Fruit fly (Drosophila melanogaster) whole organism, embryonic: ENCODE data around the gene CG13894.

Source experiments
- Asciz ChIP-seq: fragments of 200-800 bp; sonication (Bioruptor generic); optimal IDR thresholded peaks from 2 replicates; lab custom pipeline; 2017; ENCODE audit warnings: missing biosample characterization, mild to moderate bottlenecking, missing genetic modification characterization, missing genetic modification reagents
- CG10209 ChIP-seq: fragments of 200-800 bp; sonication (Bioruptor generic); optimal IDR thresholded peaks from 3 replicates; lab custom pipeline; 2017; ENCODE audit warnings: missing biosample characterization, mild to moderate bottlenecking, missing genetic modification characterization, missing genetic modification reagents
- CG10959 ChIP-seq: fragments of 200-800 bp; sonication (Bioruptor generic); IDR thresholded peaks from 2 replicates; pipeline ENCODE4 v1.3.6; 2022; ENCODE audit warnings: missing biosample characterization, missing genetic modification characterization
- CG11696 ChIP-seq: fragments of 200-800 bp; sonication (Bioruptor generic); IDR thresholded peaks from 2 replicates; pipeline ENCODE4 v1.3.6; 2022; ENCODE audit warnings: missing biosample characterization, missing genetic modification characterization
- CG12769 ChIP-seq: fragments of 200-800 bp; sonication (Bioruptor generic); optimal IDR thresholded peaks from 2 replicates; lab custom pipeline; 2019; ENCODE audit warnings: missing biosample characterization, mild to moderate bottlenecking, missing genetic modification characterization, moderate library complexity
- CG14441 ChIP-seq: fragments of 200-800 bp; sonication (Bioruptor generic); IDR thresholded peaks from 2 replicates; pipeline ENCODE4 v1.3.6; 2022; ENCODE audit warnings: missing biosample characterization, missing genetic modification characterization
- CG14667 ChIP-seq: fragments of 200-800 bp; sonication (Bioruptor generic); IDR thresholded peaks from 2 replicates; pipeline ENCODE4 v1.3.6; 2022; ENCODE audit warnings: missing biosample characterization, missing genetic modification characterization
- CG15696 ChIP-seq: fragments of 200-800 bp; sonication (Bioruptor generic); optimal IDR thresholded peaks from 2 replicates; lab custom pipeline; 2019; ENCODE audit warnings: missing biosample characterization, mild to moderate bottlenecking, missing genetic modification characterization, moderate library complexity
- CG2199 ChIP-seq: fragments of 200-800 bp; sonication (Bioruptor generic); IDR thresholded peaks from 3 replicates; pipeline ENCODE4 v1.3.6; 2022; ENCODE audit warnings: missing biosample characterization, missing genetic modification characterization
- CG31224 ChIP-seq: fragments of 200-800 bp; sonication (Bioruptor generic); IDR thresholded peaks from 2 replicates; pipeline ENCODE4 v1.3.6; 2022; ENCODE audit warnings: missing biosample characterization, missing genetic modification characterization
- CG3163 ChIP-seq: fragments of 200-800 bp; sonication (Bioruptor generic); optimal IDR thresholded peaks from 3 replicates; lab custom pipeline; 2016; ENCODE audit warnings: missing biosample characterization, missing genetic modification characterization
- CG32772 ChIP-seq: fragments of 200-800 bp; sonication (Bioruptor generic); IDR thresholded peaks from 2 replicates; pipeline ENCODE4 v1.3.6; 2022; ENCODE audit warnings: missing biosample characterization, missing genetic modification characterization
- CG3726 ChIP-seq: fragments of 200-800 bp; sonication (Bioruptor generic); IDR thresholded peaks from 3 replicates; pipeline ENCODE4, ENCODE4 v1.3.6; 2022; ENCODE audit warnings: missing biosample characterization, missing genetic modification characterization
- CG42726 ChIP-seq: fragments of 200-800 bp; sonication (Bioruptor generic); IDR thresholded peaks from 2 replicates; pipeline ENCODE4 v1.3.6; 2022; ENCODE audit warnings: missing biosample characterization, missing genetic modification characterization; ENCODE audit not compliant: partially characterized antibody
- CG4328 ChIP-seq: fragments of 200-800 bp; sonication (Bioruptor generic); optimal IDR thresholded peaks from 3 replicates; lab custom pipeline; 2017; ENCODE audit warnings: missing biosample characterization, missing genetic modification reagents, missing genetic modification characterization
- CG4617 ChIP-seq: fragments of 200-800 bp; sonication (Bioruptor generic); optimal IDR thresholded peaks from 3 replicates; lab custom pipeline; 2016; ENCODE audit warnings: missing biosample characterization, missing genetic modification characterization, borderline replicate concordance
- CG7745 ChIP-seq: fragments of 200-800 bp; sonication (Bioruptor generic); optimal IDR thresholded peaks from 2 replicates; lab custom pipeline; 2018; ENCODE audit warnings: missing biosample characterization, mild to moderate bottlenecking, missing genetic modification characterization, moderate library complexity
- CG9876 ChIP-seq: fragments of 200-800 bp; sonication (Bioruptor generic); optimal IDR thresholded peaks from 2 replicates; lab custom pipeline; 2016; ENCODE audit warnings: missing biosample characterization, missing genetic modification characterization
- D19A ChIP-seq: fragments of 200-800 bp; optimal IDR thresholded peaks from 3 replicates; lab custom pipeline; 2019; ENCODE audit warnings: missing biosample characterization, mild to moderate bottlenecking, missing genetic modification characterization, moderate library complexity
- Dbx ChIP-seq: fragments of 200-800 bp; sonication (Bioruptor generic); IDR thresholded peaks from 3 replicates; pipeline ENCODE4 v1.3.6; 2022; ENCODE audit warnings: missing biosample characterization, missing genetic modification characterization
- Dip2 ChIP-seq: fragments of 200-800 bp; sonication (Bioruptor generic); IDR thresholded peaks from 2 replicates; pipeline ENCODE4 v1.3.6; 2022; ENCODE audit warnings: missing biosample characterization, missing genetic modification characterization
- Optix ChIP-seq: fragments of 200-800 bp; sonication (Bioruptor generic); IDR thresholded peaks from 3 replicates; pipeline ENCODE4 v1.3.6; 2022; ENCODE audit warnings: missing biosample characterization, missing genetic modification characterization
- Rx ChIP-seq: fragments of 200-800 bp; sonication (Bioruptor generic); IDR thresholded peaks from 2 replicates; pipeline ENCODE4 v1.3.6; 2022; ENCODE audit warnings: missing biosample characterization, missing genetic modification characterization
- Sin3A ChIP-seq: fragments of >200 bp; optimal IDR thresholded peaks from 2 replicates; lab custom pipeline; 2018
- Sox102F ChIP-seq: fragments of 200-800 bp; sonication (Bioruptor generic); optimal IDR thresholded peaks from 2 replicates; lab custom pipeline; 2018; ENCODE audit warnings: missing biosample characterization, mild to moderate bottlenecking, missing genetic modification characterization, moderate library complexity
- Taf1 ChIP-seq: fragments of 200-800 bp; sonication (Bioruptor generic); IDR thresholded peaks from 2 replicates; pipeline ENCODE4 v1.3.6; 2022; ENCODE audit warnings: missing biosample characterization, missing genetic modification characterization
- Tbp ChIP-seq: fragments of >200 bp; optimal IDR thresholded peaks from 2 replicates; lab custom pipeline; 2018; ENCODE audit warnings: missing biosample characterization, missing genetic modification characterization
- Trl ChIP-seq, 3 experiments: fragments of >200 bp in 2 of 3; fragments of 200-800 bp in 1 of 3; sonication (Bioruptor generic) in 1 of 3; optimal IDR thresholded peaks; 2 replicates in 1 of 3; 3 replicates in 2 of 3; lab custom pipeline; 2016 to 2017; ENCODE audit warnings: missing biosample characterization in 1 of 3, missing genetic modification characterization in 1 of 3
- Usf ChIP-seq: fragments of 200-800 bp; sonication (Bioruptor generic); optimal IDR thresholded peaks from 2 replicates; lab custom pipeline; 2017; ENCODE audit warnings: missing genotype, missing biosample characterization, missing genetic modification characterization
- az2 ChIP-seq: fragments of 200-800 bp; sonication (Bioruptor generic); optimal IDR thresholded peaks from 3 replicates; lab custom pipeline; 2016; ENCODE audit warnings: missing biosample characterization, missing genetic modification characterization
- bowl ChIP-seq: fragments of 200-800 bp; sonication (Bioruptor generic); IDR thresholded peaks from 2 replicates; pipeline ENCODE4 v1.3.6; 2022; ENCODE audit warnings: missing biosample characterization, missing genetic modification characterization
- caup ChIP-seq: fragments of 200-800 bp; sonication (Bioruptor generic); optimal IDR thresholded peaks from 3 replicates; lab custom pipeline; 2017; ENCODE audit warnings: missing biosample characterization, mild to moderate bottlenecking, missing genetic modification characterization, moderate library complexity; ENCODE audit not compliant: severe bottlenecking
- cg ChIP-seq: fragments of 200-800 bp; sonication (Bioruptor generic); optimal IDR thresholded peaks from 3 replicates; lab custom pipeline; 2019; ENCODE audit warnings: missing biosample characterization, mild to moderate bottlenecking, missing genetic modification characterization, moderate library complexity
- cwo ChIP-seq: fragments of 200-800 bp; sonication (Bioruptor generic); optimal IDR thresholded peaks from 3 replicates; lab custom pipeline; 2017; ENCODE audit warnings: missing biosample characterization, missing genetic modification characterization, mild to moderate bottlenecking, moderate library complexity, missing genetic modification reagents
- fd64A ChIP-seq: fragments of 200-800 bp; sonication (Bioruptor generic); optimal IDR thresholded peaks from 3 replicates; lab custom pipeline; 2018; ENCODE audit warnings: missing biosample characterization, mild to moderate bottlenecking, missing genetic modification characterization
- gem ChIP-seq: fragments of 200-800 bp; sonication (Bioruptor generic); optimal IDR thresholded peaks from 2 replicates; lab custom pipeline; 2019; ENCODE audit warnings: missing biosample characterization, mild to moderate bottlenecking, missing genetic modification characterization, moderate library complexity
- grn ChIP-seq: fragments of 200-800 bp; sonication (Bioruptor generic); optimal IDR thresholded peaks from 3 replicates; lab custom pipeline; 2017; ENCODE audit warnings: missing biosample characterization, missing genetic modification characterization
- gro ChIP-seq: fragments of 200-800 bp; sonication (Bioruptor generic); optimal IDR thresholded peaks from 2 replicates; lab custom pipeline; 2016; ENCODE audit warnings: missing biosample characterization, missing genetic modification characterization
- ham ChIP-seq: fragments of 200-800 bp; sonication (Bioruptor generic); IDR thresholded peaks from 2 replicates; pipeline ENCODE4 v1.3.6; 2022; ENCODE audit warnings: missing biosample characterization, missing genetic modification characterization
- ind ChIP-seq: fragments of 200-800 bp; sonication (Bioruptor generic); optimal IDR thresholded peaks from 3 replicates; lab custom pipeline; 2016; ENCODE audit warnings: missing biosample characterization, missing genetic modification characterization
- lilli ChIP-seq: fragments of 200-800 bp; sonication (Bioruptor generic); optimal IDR thresholded peaks from 3 replicates; lab custom pipeline; 2016; ENCODE audit warnings: missing biosample characterization, missing genetic modification characterization
- mirr ChIP-seq: fragments of 200-800 bp; sonication (Bioruptor generic); optimal IDR thresholded peaks from 3 replicates; lab custom pipeline; 2018; ENCODE audit warnings: missing biosample characterization, mild to moderate bottlenecking, missing genetic modification characterization
- odd ChIP-seq: fragments of 200-800 bp; sonication (Bioruptor generic); optimal IDR thresholded peaks from 2 replicates; lab custom pipeline; 2017; ENCODE audit warnings: missing biosample characterization, mild to moderate bottlenecking, missing genetic modification characterization
- phol ChIP-seq: fragments of 200-800 bp; sonication (Bioruptor generic); optimal IDR thresholded peaks from 3 replicates; lab custom pipeline; 2018; ENCODE audit warnings: missing biosample characterization, mild to moderate bottlenecking, missing genetic modification characterization, moderate library complexity
- pros ChIP-seq: fragments of 200-800 bp; sonication (Bioruptor generic); optimal IDR thresholded peaks from 3 replicates; lab custom pipeline; 2019; ENCODE audit warnings: missing biosample characterization, mild to moderate bottlenecking, missing genetic modification characterization, moderate library complexity
- scrt ChIP-seq: fragments of 200-800 bp; sonication (Bioruptor generic); optimal IDR thresholded peaks from 2 replicates; lab custom pipeline; 2018; ENCODE audit warnings: missing biosample characterization, mild to moderate bottlenecking, missing genetic modification characterization, moderate library complexity
- sd ChIP-seq: fragments of 200-800 bp; sonication (Bioruptor generic); optimal IDR thresholded peaks from 3 replicates; lab custom pipeline; 2018; ENCODE audit warnings: missing biosample characterization, mild to moderate bottlenecking, missing genetic modification characterization, moderate library complexity
- trh ChIP-seq: fragments of 200-800 bp; sonication (Bioruptor generic); optimal IDR thresholded peaks from 2 replicates; lab custom pipeline; 2016; ENCODE audit warnings: missing biosample characterization, missing genetic modification characterization
- zfh2 ChIP-seq: fragments of 200-800 bp; sonication (Bioruptor generic); optimal IDR thresholded peaks from 2 replicates; lab custom pipeline; 2016; ENCODE audit warnings: missing biosample characterization, missing genetic modification characterization

Gene CG13894

dm6 chr3L:644111-644718, 54.7 kb downstream of the CG13894 start (continued):
- peak; percentile 89 for TF ChIP-seq CG12769 (tag; lab: Kevin White, UChicago)
- peak; percentile 78 for TF ChIP-seq fd64A (GFP tag; lab: Kevin White, UChicago)
- TF ChIP-seq CG42726 (GFP tag; lab: Robert Waterston, UW): no peak
- TF ChIP-seq cg (GFP tag; lab: Kevin White, UChicago): peak; percentile 62
- peak; percentile 75 for TF ChIP-seq odd (GFP tag; lab: Kevin White, UChicago)
- peak; percentile 53 for TF ChIP-seq grn (GFP tag; lab: Kevin White, UChicago)
- TF ChIP-seq trh: peak; percentile 50
- peak; percentile 86 for TF ChIP-seq Rx
- TF ChIP-seq Asciz: peak; percentile 90
- TF ChIP-seq D19A (tag; lab: Kevin White, UChicago): peak; percentile 79
- TF ChIP-seq Dip2 (GFP tag; lab: Robert Waterston, UW): no peak; the same call in 1 of the 2 replicates
- TF ChIP-seq CG32772 (GFP tag; lab: Robert Waterston, UW): peak; percentile 88
- peak; percentile 77 for TF ChIP-seq CG3163 (GFP tag; lab: Kevin White, UChicago)
- TF ChIP-seq Tbp (GFP tag; lab: Kevin White, UChicago): no peak
- TF ChIP-seq Taf1 (GFP tag; lab: Robert Waterston, UW): peak; percentile 50; the same call in 1 of the 2 replicates
- TF ChIP-seq Sox102F (GFP tag; lab: Kevin White, UChicago): peak; percentile 95
- peak; percentile 85; the same call in 2 of the 3 replicates for TF ChIP-seq CG2199 (GFP tag; lab: Robert Waterston, UW)
- TF ChIP-seq Usf (GFP tag; lab: Kevin White, UChicago): peak; percentile 32
- peak; percentile 66 for TF ChIP-seq scrt
- TF ChIP-seq CG3726 (GFP tag; lab: Robert Waterston, UW): 0 out of 3 replicates have a peak, but pooled peaks have one; percentile 59
- peak; percentile 87 for TF ChIP-seq CG10209 (GFP tag; lab: Kevin White, UChicago)
- peak; percentile 71 for TF ChIP-seq CG11696 (GFP tag; lab: Robert Waterston, UW)
- TF ChIP-seq gem (tag; lab: Kevin White, UChicago): peak; percentile 91
- TF ChIP-seq mirr (GFP tag; lab: Kevin White, UChicago): no peak
- TF ChIP-seq ham: no peak
- peak; percentile 73 for TF ChIP-seq zfh2
- no peak for TF ChIP-seq CG7745 (tag; lab: Kevin White, UChicago)
- TF ChIP-seq pros (GFP tag; lab: Kevin White, UChicago): no peak
- no peak for TF ChIP-seq Sin3A
- TF ChIP-seq Dbx (GFP tag; lab: Robert Waterston, UW): 0 out of 3 replicates have a peak, but pooled peaks have one; percentile 50
- peak in 1 of 2 experiments; percentile 15 for TF ChIP-seq Trl (optimal IDR thresholded peaks at IDR 0.05; lab: Kevin White, UChicago)
- peak; percentile 83 for TF ChIP-seq Trl (GFP tag; optimal IDR thresholded peaks at IDR 0.05; lab: Kevin White, UChicago)
- TF ChIP-seq gro (GFP tag; lab: Kevin White, UChicago): peak; percentile 46
- TF ChIP-seq ind (GFP tag; lab: Kevin White, UChicago): peak; percentile 91
- TF ChIP-seq CG10959 (GFP tag; lab: Robert Waterston, UW): peak; percentile 70
- TF ChIP-seq CG4328 (GFP tag; lab: Kevin White, UChicago): peak; percentile 73
- peak; percentile 89 for TF ChIP-seq CG9876 (GFP tag; lab: Kevin White, UChicago)
- TF ChIP-seq Optix (GFP tag; lab: Robert Waterston, UW): peak; percentile 90
- peak; percentile 79 for TF ChIP-seq sd (tag; lab: Kevin White, UChicago)
- peak; percentile 61 for TF ChIP-seq caup
- TF ChIP-seq lilli: peak; percentile 81
- peak; percentile 53 for TF ChIP-seq CG15696 (tag; lab: Kevin White, UChicago)
- peak; percentile 60 for TF ChIP-seq CG31224 (GFP tag; lab: Robert Waterston, UW)
- peak; percentile 89 for TF ChIP-seq phol (tag; lab: Kevin White, UChicago)
- TF ChIP-seq az2: peak; percentile 93
- peak; percentile 67 for TF ChIP-seq cwo
- peak; percentile 57 for TF ChIP-seq bowl (GFP tag; lab: Robert Waterston, UW)
- peak; percentile 86 for TF ChIP-seq CG14441
- TF ChIP-seq CG4617: peak; percentile 72
- TF ChIP-seq CG14667 (GFP tag; lab: Robert Waterston, UW): peak; percentile 81
